Fruit fly (Drosophila melanogaster): ENCODE measurements around the gene p130CAS.

p130CAS gene

DNA sequence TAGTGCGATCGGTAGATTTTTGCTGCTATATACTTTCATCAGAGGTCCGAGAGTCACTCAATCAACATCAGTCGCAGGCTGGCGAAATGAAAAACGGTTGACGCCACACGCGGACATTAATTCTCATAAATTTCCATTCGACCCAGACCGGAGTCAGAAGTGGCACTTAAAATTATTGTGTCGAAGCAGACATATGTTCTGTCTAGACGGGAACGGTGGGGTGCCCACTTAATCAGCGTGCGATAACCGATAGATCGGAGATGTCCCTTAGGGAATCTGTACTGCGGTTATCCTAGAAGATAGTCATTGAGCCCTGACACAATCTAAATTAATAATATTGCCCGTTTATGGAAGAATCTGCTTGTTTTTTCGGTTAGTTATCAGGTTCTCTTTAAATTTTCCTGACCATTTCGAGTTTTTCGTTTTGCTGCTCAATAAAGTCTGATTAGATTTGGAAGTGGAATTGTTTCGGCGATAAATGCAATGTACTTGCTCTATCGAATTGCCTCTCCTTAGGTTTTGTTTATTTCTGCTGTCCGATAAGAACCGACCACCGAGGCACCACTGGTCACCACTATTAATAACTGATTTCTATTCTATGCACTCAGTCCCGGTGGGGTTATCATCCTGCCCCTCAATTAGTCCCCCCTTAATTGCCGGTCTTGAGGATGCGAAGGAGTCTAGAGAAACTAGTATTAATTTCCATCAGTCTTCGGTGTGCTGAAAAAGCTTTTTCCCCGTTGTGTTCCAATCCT, 9.3 kb downstream of the p130CAS start:
- TF ChIP-seq ovo (GFP tag; optimal IDR thresholded peaks at IDR 0.05) (no peak), CG7101 (tag; optimal IDR thresholded peaks at IDR 0.05) (no peak), cic (GFP tag; optimal IDR thresholded peaks at IDR 0.05) (no peak), Clk (GFP tag; optimal IDR thresholded peaks at IDR 0.05) (no peak), CG33017 (tag; optimal IDR thresholded peaks at IDR 0.05) (no peak), cnc (optimal IDR thresholded peaks at IDR 0.05) (no peak), tj (GFP tag; optimal IDR thresholded peaks at IDR 0.05) (no peak)

DNA sequence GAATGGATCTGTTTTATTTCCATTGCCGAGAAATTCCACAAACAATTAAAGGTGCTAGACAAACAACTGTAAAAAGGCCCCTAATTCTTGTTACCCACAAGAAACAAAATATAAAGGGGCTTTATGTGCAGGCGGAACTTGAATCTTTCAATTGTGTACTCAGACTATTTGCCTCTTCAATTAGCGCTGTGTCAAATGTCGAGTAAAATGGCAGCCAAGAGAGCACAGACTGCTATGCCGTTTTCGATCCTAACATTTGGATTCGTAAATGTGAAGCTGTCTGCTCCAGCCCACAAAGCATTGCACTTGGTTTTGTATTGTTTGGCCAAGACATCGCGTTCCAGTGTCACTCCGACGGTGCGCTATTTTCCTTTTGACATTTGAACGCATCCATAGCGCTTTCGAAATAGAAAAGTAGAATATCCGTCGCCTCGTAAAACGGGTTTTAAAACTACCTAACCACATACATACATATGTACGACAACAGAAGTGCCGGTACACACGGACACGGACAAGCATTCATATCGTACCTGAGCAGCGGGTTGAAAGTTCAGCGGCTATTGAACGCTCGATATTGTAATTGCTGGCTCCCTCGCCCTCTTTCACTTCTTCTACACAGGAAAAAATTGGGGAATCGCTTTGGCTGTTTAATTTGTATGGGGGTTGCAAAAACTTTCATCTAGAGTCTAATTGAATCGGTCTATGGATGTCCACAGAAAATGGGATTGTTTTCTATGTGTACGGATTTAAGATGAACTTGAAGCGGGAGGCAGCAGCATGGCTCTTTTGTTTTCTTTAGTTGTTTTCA, 13.5 kb downstream of the p130CAS start:
- TF ChIP-seq CG12768 (GFP tag; optimal IDR thresholded peaks at IDR 0.05) (peak; percentile 17), CG7101 (tag; optimal IDR thresholded peaks at IDR 0.05) (peak; percentile 11), bab1 (GFP tag; optimal IDR thresholded peaks at IDR 0.05) (no peak), CG33017 (tag; optimal IDR thresholded peaks at IDR 0.05) (peak; percentile 6)

DNA sequence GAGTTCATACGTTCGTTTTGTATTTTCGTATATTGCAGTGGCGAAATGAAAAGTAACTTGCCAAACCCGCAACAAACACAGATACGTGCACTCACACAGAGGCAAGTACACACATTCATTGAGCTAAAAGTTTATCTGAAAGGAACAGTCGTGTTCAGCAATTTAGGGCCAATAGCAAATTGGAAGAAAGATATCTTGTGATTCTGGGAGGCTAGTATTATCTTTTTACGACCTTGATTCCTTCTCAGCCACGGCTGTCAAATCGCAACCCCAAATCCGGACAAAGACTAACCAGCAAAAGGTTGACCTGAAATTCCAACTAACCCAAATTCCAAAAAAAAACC, 14.1 kb downstream of the p130CAS start:
- TF ChIP-seq ovo (GFP tag; optimal IDR thresholded peaks at IDR 0.05), result no peak
- TF ChIP-seq CG5204 (GFP tag; optimal IDR thresholded peaks at IDR 0.05), result no peak

DNA sequence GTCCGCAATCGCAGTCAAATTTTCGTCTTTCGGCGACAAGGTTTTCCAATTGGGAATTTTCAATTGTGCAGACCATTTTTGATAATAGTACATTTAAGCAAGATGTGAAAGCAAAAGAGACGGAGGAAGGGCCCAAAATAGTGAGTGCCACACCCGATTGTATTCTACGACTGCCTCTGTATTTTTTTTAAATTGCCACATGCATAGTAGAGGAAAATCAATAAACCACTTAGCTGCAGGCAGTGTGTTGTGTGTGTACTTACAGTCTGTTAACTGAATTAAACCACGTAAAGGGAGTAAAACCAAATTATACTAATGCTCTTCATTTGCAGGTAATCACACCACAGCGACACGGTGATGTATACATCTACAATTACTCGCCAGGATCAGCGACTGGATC, 19.0 kb downstream of the p130CAS start:
- TF ChIP-seq CG33017 (tag; optimal IDR thresholded peaks at IDR 0.05), result no peak
- no peak for TF ChIP-seq Hr96 (GFP tag; optimal IDR thresholded peaks at IDR 0.05)
- no peak for TF ChIP-seq kay (GFP tag; ENCODE audit: borderline replicate concordance)
- TF ChIP-seq Clk (GFP tag; optimal IDR thresholded peaks at IDR 0.05), result no peak
- no peak for TF ChIP-seq CG11617 (GFP tag; optimal IDR thresholded peaks at IDR 0.05)

DNA sequence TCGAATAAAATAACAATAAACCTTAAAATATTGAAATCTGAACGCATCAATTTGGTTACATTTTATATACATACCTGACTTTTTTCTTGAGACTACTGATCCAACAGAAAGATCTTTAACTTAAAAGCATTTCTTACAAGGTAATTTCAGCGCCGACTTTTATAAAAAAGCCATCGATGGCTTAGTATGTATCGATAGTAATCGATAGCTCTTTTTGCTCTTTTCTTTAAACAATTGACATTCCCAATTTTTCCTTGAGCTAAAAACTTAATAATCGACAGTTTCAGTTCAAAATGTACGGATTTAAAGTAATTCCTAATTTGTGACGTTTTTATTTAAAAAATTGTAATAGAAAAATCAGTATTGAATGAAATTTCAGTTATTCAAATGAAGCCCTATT, 21.8 kb downstream of the p130CAS start:
- TF ChIP-seq kay (GFP tag; ENCODE audit: borderline replicate concordance), result no peak
- peak; percentile 48 for TF ChIP-seq bab1 (GFP tag; optimal IDR thresholded peaks at IDR 0.05)

DNA sequence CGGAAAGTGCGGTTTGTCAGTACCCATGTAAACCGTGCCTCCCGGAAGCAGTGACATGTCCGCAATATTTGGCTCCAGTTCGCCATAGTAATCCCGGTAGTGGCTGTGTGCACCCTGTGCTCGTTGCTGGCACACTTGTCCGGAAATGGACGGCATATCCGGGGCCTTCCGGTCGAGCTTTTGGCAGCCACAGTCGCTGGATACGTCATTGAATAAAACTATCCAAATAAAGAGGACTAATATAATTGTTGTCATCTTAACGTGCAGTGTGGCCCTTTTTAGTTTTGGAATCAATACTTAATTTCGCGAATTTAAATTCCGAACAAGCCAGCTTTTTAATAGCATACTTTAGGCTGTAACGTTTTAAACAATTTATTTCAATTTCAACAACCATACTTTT, 23.3 kb downstream of the p130CAS start, which contains the start of gene CG7049:
Gene CG7049 (minus strand): TSS at position 280 of the 400 bp plus-strand sequence.
- TF ChIP-seq Mnt (GFP tag; optimal IDR thresholded peaks at IDR 0.05) (no peak), CG12768 (GFP tag; optimal IDR thresholded peaks at IDR 0.05) (no peak), CG1620 (GFP tag; optimal IDR thresholded peaks at IDR 0.05) (no peak), Crg-1 (GFP tag; optimal IDR thresholded peaks at IDR 0.05) (no peak), bab1 (GFP tag; optimal IDR thresholded peaks at IDR 0.05) (peak; percentile 50), ovo (GFP tag; optimal IDR thresholded peaks at IDR 0.05) (no peak), CG33017 (tag; optimal IDR thresholded peaks at IDR 0.05) (peak; percentile 40), CG14711 (tag; optimal IDR thresholded peaks at IDR 0.05) (peak; percentile 7)

DNA sequence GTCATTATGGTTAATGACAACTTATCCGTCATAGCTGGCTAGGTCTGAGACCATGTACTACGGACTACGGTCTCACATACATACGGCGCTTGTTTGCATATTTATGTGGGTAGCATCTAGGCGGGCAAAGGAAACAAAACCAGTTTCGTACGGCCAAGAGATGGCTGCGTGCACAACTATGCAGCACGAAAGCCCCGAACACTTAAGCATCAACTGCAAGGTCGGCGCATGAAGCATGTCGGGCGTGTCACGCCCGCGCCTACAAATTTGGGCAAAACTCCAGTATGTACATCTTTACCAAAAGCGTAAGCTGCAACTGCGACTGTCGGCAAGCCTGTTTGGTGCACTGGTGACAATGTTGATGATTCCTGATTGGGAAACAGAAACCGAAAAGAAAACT, 25.3 kb downstream of the p130CAS start:
- no peak for TF ChIP-seq CG5204 (GFP tag; optimal IDR thresholded peaks at IDR 0.05)
- no peak for TF ChIP-seq bab1 (GFP tag; optimal IDR thresholded peaks at IDR 0.05)
- TF ChIP-seq Mnt (GFP tag; optimal IDR thresholded peaks at IDR 0.05), result no peak
- no peak for TF ChIP-seq ovo (GFP tag; optimal IDR thresholded peaks at IDR 0.05)
- no peak for TF ChIP-seq pad (GFP tag; optimal IDR thresholded peaks at IDR 0.05)
- TF ChIP-seq kay (GFP tag; ENCODE audit: borderline replicate concordance), result no peak
- TF ChIP-seq tj (GFP tag; optimal IDR thresholded peaks at IDR 0.05), result no peak
- TF ChIP-seq cnc (optimal IDR thresholded peaks at IDR 0.05), result no peak
- TF ChIP-seq Hr96 (GFP tag; optimal IDR thresholded peaks at IDR 0.05), result no peak
- no peak for TF ChIP-seq CG7045 (GFP tag; optimal IDR thresholded peaks at IDR 0.05)
- TF ChIP-seq CG14711 (tag; optimal IDR thresholded peaks at IDR 0.05), result no peak
- TF ChIP-seq toe (GFP tag; optimal IDR thresholded peaks at IDR 0.05), result no peak
- TF ChIP-seq Crg-1 (GFP tag; optimal IDR thresholded peaks at IDR 0.05), result no peak
- TF ChIP-seq CG1620 (GFP tag; optimal IDR thresholded peaks at IDR 0.05), result no peak
- TF ChIP-seq Clk (GFP tag; optimal IDR thresholded peaks at IDR 0.05), result no peak
- TF ChIP-seq CG33017 (tag; optimal IDR thresholded peaks at IDR 0.05), result no peak
- TF ChIP-seq CG11617 (GFP tag; optimal IDR thresholded peaks at IDR 0.05), result no peak
- TF ChIP-seq CG12768 (GFP tag; optimal IDR thresholded peaks at IDR 0.05), result no peak

DNA sequence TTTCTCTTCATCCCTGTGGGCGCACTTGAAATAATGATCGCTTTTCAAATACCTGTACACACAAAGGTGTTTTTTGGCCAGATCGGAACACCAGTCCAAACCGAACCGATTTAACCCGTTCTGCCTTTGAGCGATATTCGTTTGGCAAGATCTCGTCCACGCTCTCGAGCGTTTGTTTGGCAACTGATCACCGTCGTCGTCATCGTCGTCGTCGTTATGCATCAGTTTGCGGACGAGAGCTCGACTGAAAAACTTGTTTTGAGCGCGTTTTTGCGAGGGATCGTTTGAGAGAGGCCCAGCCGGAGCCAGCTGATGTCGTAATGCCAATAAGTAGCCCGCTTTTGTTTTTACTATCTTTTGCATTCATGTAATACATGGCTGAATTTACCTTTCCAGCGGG, 25.8 kb downstream of the p130CAS start:
- TF ChIP-seq toe (GFP tag; optimal IDR thresholded peaks at IDR 0.05) (no peak), CG7045 (GFP tag; optimal IDR thresholded peaks at IDR 0.05) (no peak), CG14711 (tag; optimal IDR thresholded peaks at IDR 0.05) (no peak), CG11617 (GFP tag; optimal IDR thresholded peaks at IDR 0.05) (no peak), cic (GFP tag; optimal IDR thresholded peaks at IDR 0.05) (no peak), tj (GFP tag; optimal IDR thresholded peaks at IDR 0.05) (no peak), pad (GFP tag; optimal IDR thresholded peaks at IDR 0.05) (no peak), kay (GFP tag; ENCODE audit: borderline replicate concordance) (no peak), bab1 (GFP tag; optimal IDR thresholded peaks at IDR 0.05) (no peak), CG1620 (GFP tag; optimal IDR thresholded peaks at IDR 0.05) (no peak), ovo (GFP tag; optimal IDR thresholded peaks at IDR 0.05) (no peak), cnc (optimal IDR thresholded peaks at IDR 0.05) (no peak), CG33017 (tag; optimal IDR thresholded peaks at IDR 0.05) (no peak), CG5204 (GFP tag; optimal IDR thresholded peaks at IDR 0.05) (no peak), CG7101 (tag; optimal IDR thresholded peaks at IDR 0.05) (no peak), Hr96 (GFP tag; optimal IDR thresholded peaks at IDR 0.05) (no peak), Mnt (GFP tag; optimal IDR thresholded peaks at IDR 0.05) (no peak)
